Worm (Caenorhabditis elegans) whole organism, L4 larva: ENCODE measurements around the gene hex-5.

Experiments used
- D1046.2 ChIP-seq: fragments of 200-800 bp; sonication (Bioruptor generic); IDR thresholded peaks from 2 replicates; pipeline ENCODE4 v1.3.6; 2022; ENCODE audit warnings: missing genetic modification characterization, missing compliant biosample characterization
- F26F4.8 ChIP-seq: fragments of 200-800 bp; sonication (Bioruptor generic); conservative IDR thresholded peaks from 2 replicates; pipeline ENCODE4 v1.3.6; 2022; ENCODE audit warnings: missing genetic modification characterization, missing compliant biosample characterization
- F37D6.2 ChIP-seq: sonication (generic microtip); optimal IDR thresholded peaks from 2 replicates; lab custom pipeline; 2016; ENCODE audit warnings: mild to moderate bottlenecking, missing genetic modification characterization, missing compliant biosample characterization
- F44E2.7 ChIP-seq: fragments of 200-800 bp; sonication (Bioruptor generic); IDR thresholded peaks from 2 replicates; pipeline ENCODE4 v2.1.2; 2022; ENCODE audit warnings: missing genetic modification characterization, missing compliant biosample characterization
- F49E8.2 ChIP-seq: sonication (generic microtip); optimal IDR thresholded peaks from 2 replicates; lab custom pipeline; 2016; ENCODE audit warnings: missing compliant biosample characterization, mild to moderate bottlenecking, missing genetic modification characterization, borderline replicate concordance
- T20F7.1 ChIP-seq: fragments of 200-800 bp; sonication (Bioruptor generic); optimal IDR thresholded peaks from 2 replicates; lab custom pipeline; 2018; ENCODE audit warnings: mild to moderate bottlenecking, missing genetic modification characterization, missing compliant biosample characterization
- T26A8.4 ChIP-seq: fragments of 200-800 bp; sonication (Bioruptor generic); IDR thresholded peaks from 2 replicates; pipeline ENCODE4 v1.3.6; 2022; ENCODE audit warnings: missing genetic modification characterization, missing compliant biosample characterization
- Y48G9A.11 ChIP-seq: fragments of 200-800 bp; sonication (Bioruptor generic); IDR thresholded peaks from 2 replicates; pipeline ENCODE4 v1.3.6; 2022; ENCODE audit warnings: missing genetic modification reagents, missing genetic modification characterization, missing compliant biosample characterization
- ZK337.2 ChIP-seq: fragments of 200-800 bp; sonication (Bioruptor generic); IDR thresholded peaks from 2 replicates; pipeline ENCODE4 v1.3.6; 2022; ENCODE audit warnings: missing genetic modification reagents, missing genetic modification characterization, missing compliant biosample characterization
- ceh-20 ChIP-seq: fragments of 200-800 bp; sonication (Bioruptor generic); IDR thresholded peaks from 2 replicates; pipeline ENCODE4 v1.3.6; 2022; ENCODE audit warnings: missing genetic modification reagents, missing genetic modification characterization, missing compliant biosample characterization
- ceh-28 ChIP-seq: fragments of 150-350 bp; optimal IDR thresholded peaks from 2 replicates; lab custom pipeline; 2014; ENCODE audit warnings: missing biosample characterization, missing genetic modification reagents, missing genetic modification characterization
- ceh-32 ChIP-seq: sonication (generic microtip); optimal IDR thresholded peaks from 2 replicates; lab custom pipeline; 2016; ENCODE audit warnings: mild to moderate bottlenecking, missing genetic modification characterization, missing compliant biosample characterization; ENCODE audit not compliant: poor library complexity
- ceh-62 ChIP-seq: sonication (generic microtip); optimal IDR thresholded peaks from 2 replicates; lab custom pipeline; 2017; ENCODE audit warnings: missing biosample characterization, missing genetic modification characterization
- ces-1 ChIP-seq: fragments of 150-350 bp; sonication (generic microtip); optimal IDR thresholded peaks from 4 replicates; lab custom pipeline; 2014; ENCODE audit warnings: missing biosample characterization, missing genetic modification reagents, missing genetic modification characterization
- daf-19 ChIP-seq: fragments of 200-800 bp; sonication (Bioruptor generic); conservative IDR thresholded peaks from 2 replicates; pipeline ENCODE4 v1.3.6; 2022; ENCODE audit warnings: missing genetic modification characterization, missing compliant biosample characterization
- dmd-6 ChIP-seq: fragments of 200-800 bp; sonication (Bioruptor generic); IDR thresholded peaks from 2 replicates; pipeline ENCODE4 v1.3.6; 2022; ENCODE audit warnings: missing genetic modification reagents, missing genetic modification characterization, missing compliant biosample characterization
- dmd-9 ChIP-seq: fragments of 200-800 bp; sonication (Bioruptor generic); IDR thresholded peaks from 2 replicates; pipeline ENCODE4 v1.3.6; 2022; ENCODE audit warnings: missing genetic modification reagents, missing genetic modification characterization, missing compliant biosample characterization
- duxl-1 ChIP-seq: sonication (generic microtip); optimal IDR thresholded peaks from 2 replicates; lab custom pipeline; 2016; ENCODE audit warnings: mild to moderate bottlenecking, missing genetic modification characterization, moderate library complexity, missing compliant biosample characterization; ENCODE audit not compliant: poor library complexity
- egl-43 ChIP-seq: fragments of 200-800 bp; sonication (Bioruptor generic); IDR thresholded peaks from 2 replicates; pipeline ENCODE4 v1.3.6; 2022; ENCODE audit warnings: missing genetic modification reagents, missing genetic modification characterization, missing compliant biosample characterization
- fkh-10 ChIP-seq: fragments of 150-350 bp; optimal IDR thresholded peaks from 2 replicates; lab custom pipeline; 2014; ENCODE audit warnings: missing biosample characterization, missing genetic modification reagents, missing genetic modification characterization
- gei-8 ChIP-seq: fragments of 200-800 bp; sonication (Bioruptor generic); optimal IDR thresholded peaks from 2 replicates; lab custom pipeline; 2018; ENCODE audit warnings: mild to moderate bottlenecking, missing genetic modification characterization, missing compliant biosample characterization
- hif-1 ChIP-seq, 2 experiments: sonication (generic microtip); optimal IDR thresholded peaks; 2 replicates each; lab custom pipeline; 2016 to 2017; ENCODE audit warnings: missing compliant biosample characterization in 2 of 2, missing genetic modification characterization in 2 of 2, missing genetic modification reagents in 2 of 2, missing genotype in 2 of 2, mild to moderate bottlenecking in 1 of 2
- hlh-11 ChIP-seq: fragments of 200-800 bp; sonication (Bioruptor generic); optimal IDR thresholded peaks from 2 replicates; lab custom pipeline; 2018; ENCODE audit warnings: mild to moderate bottlenecking, missing genetic modification characterization, missing compliant biosample characterization
- hmg-1.1 ChIP-seq: fragments of 200-800 bp; sonication (Bioruptor generic); IDR thresholded peaks from 2 replicates; pipeline ENCODE4 v1.3.6; 2022; ENCODE audit warnings: missing genetic modification reagents, missing genetic modification characterization, missing compliant biosample characterization
- jun-1 ChIP-seq: fragments of 150-350 bp; optimal IDR thresholded peaks from 2 replicates; lab custom pipeline; 2014; ENCODE audit warnings: missing biosample characterization, missing genetic modification reagents, missing genetic modification characterization
- lim-7 ChIP-seq: fragments of 200-800 bp; sonication (Bioruptor generic); IDR thresholded peaks from 2 replicates; pipeline ENCODE4 v1.3.6; 2022; ENCODE audit warnings: missing genetic modification characterization, missing compliant biosample characterization
- lin-13 ChIP-seq: fragments of 150-350 bp; optimal IDR thresholded peaks from 2 replicates; lab custom pipeline; 2014; ENCODE audit warnings: missing biosample characterization, missing genetic modification reagents, missing genetic modification characterization
- lin-29 ChIP-seq: fragments of 200-800 bp; sonication (Bioruptor generic); IDR thresholded peaks from 2 replicates; pipeline ENCODE4 v1.3.6; 2022; ENCODE audit warnings: missing genetic modification reagents, missing genetic modification characterization, missing compliant biosample characterization
- lin-38 ChIP-seq: fragments of 200-800 bp; sonication (Bioruptor generic); IDR thresholded peaks from 2 replicates; pipeline ENCODE4 v1.3.6; 2022; ENCODE audit warnings: missing genetic modification reagents, missing genetic modification characterization, missing compliant biosample characterization
- lin-39 ChIP-seq: fragments of 150-350 bp; optimal IDR thresholded peaks from 2 replicates; lab custom pipeline; 2014; ENCODE audit warnings: missing biosample characterization, missing genetic modification reagents, missing genetic modification characterization
- lsy-2 ChIP-seq, 2 experiments: fragments of 150-350 bp in 1 of 2; sonication (generic microtip) in 1 of 2; optimal IDR thresholded peaks; 2 replicates each; lab custom pipeline; 2014 to 2017; ENCODE audit warnings: missing biosample characterization in 2 of 2, missing genetic modification characterization in 2 of 2
- mep-1 ChIP-seq: fragments of 150-350 bp; sonication (generic microtip); optimal IDR thresholded peaks from 3 replicates; lab custom pipeline; 2014; ENCODE audit warnings: missing biosample characterization, missing genetic modification characterization
- mxl-2 ChIP-seq: fragments of 200-800 bp; sonication (Bioruptor generic); conservative IDR thresholded peaks from 2 replicates; pipeline ENCODE4 v1.3.6; 2022; ENCODE audit warnings: missing genetic modification reagents, missing genetic modification characterization, missing compliant biosample characterization
- nhr-102 ChIP-seq: sonication (generic microtip); optimal IDR thresholded peaks from 2 replicates; lab custom pipeline; 2016; ENCODE audit warnings: mild to moderate bottlenecking, missing genetic modification characterization, moderate library complexity, missing compliant biosample characterization
- nhr-42 ChIP-seq: fragments of 200-800 bp; sonication (Bioruptor generic); IDR thresholded peaks from 2 replicates; pipeline ENCODE4 v1.3.6; 2022; ENCODE audit warnings: missing genetic modification characterization, missing compliant biosample characterization
- nhr-48 ChIP-seq: sonication (generic microtip); optimal IDR thresholded peaks from 2 replicates; lab custom pipeline; 2016; ENCODE audit warnings: mild to moderate bottlenecking, missing genetic modification characterization, missing compliant biosample characterization
- nhr-76 ChIP-seq: fragments of 150-350 bp; optimal IDR thresholded peaks from 2 replicates; lab custom pipeline; 2014; ENCODE audit warnings: missing biosample characterization, missing genetic modification characterization
- php-3 ChIP-seq: fragments of 200-800 bp; sonication (Bioruptor generic); IDR thresholded peaks from 2 replicates; pipeline ENCODE4 v1.3.6; 2022; ENCODE audit warnings: missing genetic modification reagents, missing genetic modification characterization, missing compliant biosample characterization
- pqm-1 ChIP-seq: sonication (generic microtip); optimal IDR thresholded peaks from 2 replicates; lab custom pipeline; 2017; ENCODE audit warnings: missing biosample characterization, missing genetic modification characterization
- rbr-2 ChIP-seq: sonication (generic microtip); optimal IDR thresholded peaks from 2 replicates; lab custom pipeline; 2016; ENCODE audit warnings: missing genotype, missing genetic modification characterization, missing compliant biosample characterization
- sdz-12 ChIP-seq: fragments of 200-800 bp; sonication (Bioruptor generic); optimal IDR thresholded peaks from 2 replicates; lab custom pipeline; 2018; ENCODE audit warnings: mild to moderate bottlenecking, missing genetic modification characterization, missing compliant biosample characterization
- set-16 ChIP-seq: fragments of 200-800 bp; sonication (Bioruptor generic); IDR thresholded peaks from 2 replicates; pipeline ENCODE4 v1.3.6; 2022; ENCODE audit warnings: missing genetic modification reagents, missing genetic modification characterization, missing compliant biosample characterization
- snpc-1.2 ChIP-seq: fragments of 200-800 bp; sonication (Bioruptor generic); IDR thresholded peaks from 2 replicates; pipeline ENCODE4 v1.3.6; 2022; ENCODE audit warnings: missing genetic modification reagents, missing genetic modification characterization, missing compliant biosample characterization
- spr-3 ChIP-seq: fragments of 200-800 bp; sonication (Bioruptor generic); optimal IDR thresholded peaks from 2 replicates; lab custom pipeline; 2018; ENCODE audit warnings: mild to moderate bottlenecking, missing genetic modification characterization, missing compliant biosample characterization
- tag-97 ChIP-seq: fragments of 200-800 bp; sonication (Bioruptor generic); IDR thresholded peaks from 2 replicates; pipeline ENCODE4 v1.3.6; 2022; ENCODE audit warnings: missing genetic modification characterization, missing compliant biosample characterization
- unc-130 ChIP-seq: sonication (generic microtip); optimal IDR thresholded peaks from 2 replicates; lab custom pipeline; 2016; ENCODE audit warnings: missing genetic modification reagents, missing genetic modification characterization, missing compliant biosample characterization
- unc-62 ChIP-seq, 3 experiments: fragments of 150-350 bp in 1 of 3; sonication (generic microtip); optimal IDR thresholded peaks in 2 of 3; peaks in 1 of 3; 1 replicate in 1 of 3; 2 replicates in 2 of 3; lab custom pipeline; 2014 to 2017; ENCODE audit warnings: missing biosample characterization in 3 of 3, missing genetic modification characterization in 3 of 3, missing genetic modification reagents in 3 of 3, missing genotype in 1 of 3
- vab-7 ChIP-seq: fragments of 200-800 bp; sonication (Bioruptor generic); IDR thresholded peaks from 2 replicates; pipeline ENCODE4 v1.3.6; 2022; ENCODE audit warnings: missing genetic modification reagents, missing genetic modification characterization, missing compliant biosample characterization
- zip-11 ChIP-seq: fragments of 200-800 bp; sonication (Bioruptor generic); IDR thresholded peaks from 2 replicates; pipeline ENCODE4 v1.3.6; 2022; ENCODE audit warnings: missing genetic modification characterization, missing compliant biosample characterization
- ztf-11 ChIP-seq: fragments of 150-350 bp; optimal IDR thresholded peaks from 2 replicates; lab custom pipeline; 2014; ENCODE audit warnings: missing biosample characterization, missing genetic modification characterization

Gene hex-5

ce11 chrX:14853712-14854217 is 51.3 kb downstream of the hex-5 start, which contains the start of the genes C27C12.1 and C27C12.4 (continued):
- TF ChIP-seq spr-3 (no peak), hif-1 (tag; optimal IDR thresholded peaks at IDR 0.05; lab: Kevin White, UChicago) (peak in 1 of 2 experiments; percentile 86), nhr-76 (tag; lab: Kevin White, UChicago) (no peak), rbr-2 (tag; lab: Kevin White, UChicago) (peak; percentile 86), pqm-1 (tag; lab: Kevin White, UChicago) (no peak), mep-1 (tag; lab: Kevin White, UChicago) (no peak), jun-1 (tag; lab: Kevin White, UChicago) (no peak), daf-19 (GFP tag; lab: Robert Waterston, UW) (no peak), nhr-48 (tag; lab: Kevin White, UChicago) (peak; percentile 61), F44E2.7 (GFP tag; lab: Robert Waterston, UW) (no peak), ztf-11 (tag; lab: Kevin White, UChicago) (no peak), php-3 (GFP tag; lab: Robert Waterston, UW) (no peak), ceh-62 (no peak), lsy-2 (tag; optimal IDR thresholded peaks at IDR 0.05; lab: Kevin White, UChicago) (peak; percentile 10 to 88), unc-62 (GFP tag; optimal IDR thresholded peaks at IDR 0.05 in 1 of 2; lab: Kevin White, UChicago) (no peak), unc-62 (tag; optimal IDR thresholded peaks at IDR 0.05; lab: Kevin White, UChicago) (no peak), nhr-42 (GFP tag; lab: Robert Waterston, UW) (0 out of 2 replicates have a peak, but pooled peaks have one; percentile 40), lim-7 (no peak), ZK337.2 (GFP tag; lab: Robert Waterston, UW) (no peak), F49E8.2 (tag; lab: Kevin White, UChicago) (no peak), vab-7 (GFP tag; lab: Robert Waterston, UW) (no peak), dmd-9 (GFP tag; lab: Robert Waterston, UW) (0 out of 2 replicates have a peak, but pooled peaks have one; percentile 18), unc-130 (GFP tag; lab: Kevin White, UChicago) (peak; percentile 33), egl-43 (GFP tag; lab: Robert Waterston, UW) (no peak), gei-8 (GFP tag; lab: Kevin White, UChicago) (no peak), fkh-10 (GFP tag; lab: Kevin White, UChicago) (peak; percentile 78), nhr-102 (tag; lab: Kevin White, UChicago) (peak; percentile 77), F37D6.2 (tag; lab: Kevin White, UChicago) (peak; percentile 58), zip-11 (no peak), snpc-1.2 (GFP tag; lab: Robert Waterston, UW) (no peak), duxl-1 (tag; lab: Kevin White, UChicago) (peak; percentile 76), lin-39 (tag; lab: Kevin White, UChicago) (no peak), D1046.2 (GFP tag; lab: Robert Waterston, UW) (no peak), ceh-28 (tag; lab: Kevin White, UChicago) (no peak), lin-13 (GFP tag; lab: Kevin White, UChicago) (peak; percentile 76), ces-1 (GFP tag; lab: Kevin White, UChicago) (no peak), tag-97 (GFP tag; lab: Robert Waterston, UW) (no peak), F26F4.8 (GFP tag; lab: Robert Waterston, UW) (no peak), T26A8.4 (GFP tag; lab: Robert Waterston, UW) (peak; percentile 69), sdz-12 (GFP tag; lab: Kevin White, UChicago) (no peak), ceh-32 (tag; lab: Kevin White, UChicago) (no peak), dmd-6 (GFP tag; lab: Robert Waterston, UW) (peak; percentile 84), hlh-11 (peak; percentile 90), lin-38 (no peak; the same call in 1 of the 2 replicates), lin-29 (GFP tag; lab: Robert Waterston, UW) (no peak), ceh-20 (GFP tag; lab: Robert Waterston, UW) (0 out of 2 replicates have a peak, but pooled peaks have one; percentile 45), hmg-1.1 (GFP tag; lab: Robert Waterston, UW) (peak; percentile 92), Y48G9A.11 (no peak), T20F7.1 (GFP tag; lab: Kevin White, UChicago) (peak; percentile 73), set-16 (no peak), mxl-2 (no peak)
